Worm (Caenorhabditis elegans) whole organism, late embryonic: ENCODE results near the gene nfm-1.

Experiments
- C38D4.7 ChIP-seq: fragments of 200-800 bp; sonication (Bioruptor generic); optimal IDR thresholded peaks from 2 replicates; lab custom pipeline; 2018; ENCODE audit warnings: mild to moderate bottlenecking, missing genetic modification characterization, moderate library complexity, missing compliant biosample characterization
- F13H6.1 ChIP-seq: sonication (generic microtip); optimal IDR thresholded peaks from 2 replicates; lab custom pipeline; 2016; ENCODE audit warnings: missing genetic modification characterization, missing compliant biosample characterization
- T23F11.4 ChIP-seq: fragments of 200-800 bp; sonication (Bioruptor generic); optimal IDR thresholded peaks from 2 replicates; lab custom pipeline; 2018; ENCODE audit warnings: mild to moderate bottlenecking, missing genetic modification characterization, missing compliant biosample characterization
- ama-1 ChIP-seq: fragments of 150-350 bp; optimal IDR thresholded peaks from 2 replicates; lab custom pipeline; 2014
- ceh-24 ChIP-seq: sonication (generic microtip); optimal IDR thresholded peaks from 2 replicates; lab custom pipeline; 2016; ENCODE audit warnings: mild to moderate bottlenecking, missing genetic modification characterization, missing compliant biosample characterization
- ceh-45 ChIP-seq: fragments of 200-800 bp; sonication (Bioruptor generic); IDR thresholded peaks from 2 replicates; pipeline ENCODE4 v1.3.6; 2022; ENCODE audit warnings: missing genetic modification reagents, missing genetic modification characterization, missing compliant biosample characterization
- fkh-10 ChIP-seq: fragments of 150-350 bp; optimal IDR thresholded peaks from 2 replicates; lab custom pipeline; 2014; ENCODE audit warnings: missing biosample characterization, missing genetic modification reagents, missing genetic modification characterization
- lin-11 ChIP-seq: fragments of 200-800 bp; sonication (Bioruptor generic); optimal IDR thresholded peaks from 2 replicates; lab custom pipeline; 2018; ENCODE audit warnings: mild to moderate bottlenecking, missing genetic modification characterization, missing compliant biosample characterization
- nhr-11 ChIP-seq: fragments of 150-350 bp; optimal IDR thresholded peaks from 2 replicates; lab custom pipeline; 2014; ENCODE audit warnings: missing biosample characterization, missing genetic modification characterization
- npax-4 ChIP-seq: sonication (generic microtip); optimal IDR thresholded peaks from 2 replicates; lab custom pipeline; 2016; ENCODE audit warnings: missing genetic modification characterization, missing compliant biosample characterization
- pat-9 ChIP-seq: fragments of 200-800 bp; sonication (Bioruptor generic); optimal IDR thresholded peaks from 2 replicates; lab custom pipeline; 2018; ENCODE audit warnings: mild to moderate bottlenecking, missing genetic modification characterization, moderate library complexity, missing compliant biosample characterization
- pqm-1 ChIP-seq: sonication (generic microtip); optimal IDR thresholded peaks from 2 replicates; lab custom pipeline; 2016; ENCODE audit warnings: missing genetic modification characterization, missing compliant biosample characterization
- rnt-1 ChIP-seq: sonication (generic microtip); optimal IDR thresholded peaks from 2 replicates; lab custom pipeline; 2016; ENCODE audit warnings: missing genetic modification characterization, missing compliant biosample characterization
- tbx-2 ChIP-seq: sonication (generic microtip); optimal IDR thresholded peaks from 2 replicates; lab custom pipeline; 2016; ENCODE audit warnings: missing genetic modification characterization, missing compliant biosample characterization

ce11 chrIII:6154586-6154985 is 4.7 kb upstream of the nfm-1 start:
- TF ChIP-seq ama-1 (lab: Kevin White, UChicago) (no peak), rnt-1 (tag; lab: Kevin White, UChicago) (no peak), fkh-10 (GFP tag; lab: Kevin White, UChicago) (no peak), tbx-2 (tag; lab: Kevin White, UChicago) (no peak), C38D4.7 (GFP tag; lab: Kevin White, UChicago) (no peak), lin-11 (tag; lab: Kevin White, UChicago) (no peak), pat-9 (no peak), nhr-11 (tag; lab: Kevin White, UChicago) (no peak), T23F11.4 (GFP tag; lab: Kevin White, UChicago) (no peak), ceh-24 (tag; lab: Kevin White, UChicago) (no peak), F13H6.1 (no peak), pqm-1 (tag; lab: Kevin White, UChicago) (no peak), npax-4 (tag; lab: Kevin White, UChicago) (no peak), ceh-45 (GFP tag; lab: Robert Waterston, UW) (no peak)
